Worm (Caenorhabditis elegans): ENCODE measurements around the gene oac-56.

DNA sequence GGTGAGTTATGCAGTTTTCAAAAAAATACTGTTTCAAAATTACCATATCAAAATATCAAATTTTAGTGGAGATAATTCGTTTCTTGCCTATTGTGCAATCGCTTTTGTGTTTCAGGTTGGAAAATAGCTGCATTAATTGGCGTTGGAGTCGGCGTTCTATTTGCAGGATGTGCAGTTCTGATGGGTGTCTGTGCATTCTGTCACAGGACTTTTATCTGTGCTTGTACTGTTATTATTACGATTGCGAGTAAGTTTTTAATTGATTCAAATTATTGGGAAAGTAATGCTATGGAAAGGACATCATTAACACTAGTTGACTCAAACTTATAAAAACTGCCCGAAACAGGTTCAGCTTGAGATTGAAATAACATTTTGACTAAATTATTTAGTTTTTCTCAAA lies 44.3 kb upstream of the oac-56 start:
- TF ChIP-seq ztf-11 (tag; optimal IDR thresholded peaks at IDR 0.05) = no peak
- TF ChIP-seq pha-4 (tag; optimal IDR thresholded peaks at IDR 0.05) = no peak
- no peak for TF ChIP-seq drap-1 (GFP tag; optimal IDR thresholded peaks at IDR 0.05)
- no peak for TF ChIP-seq ceh-43 (GFP tag; optimal IDR thresholded peaks at IDR 0.05)
- TF ChIP-seq ceh-83 (GFP tag; optimal IDR thresholded peaks at IDR 0.05) = no peak
- TF ChIP-seq tbx-8 (GFP tag; optimal IDR thresholded peaks at IDR 0.05) = no peak
- no peak for TF ChIP-seq lin-13 (tag; optimal IDR thresholded peaks at IDR 0.05)
- TF ChIP-seq nhr-28 (tag; optimal IDR thresholded peaks at IDR 0.05) = no peak
- TF ChIP-seq blmp-1 (tag; optimal IDR thresholded peaks at IDR 0.05) = no peak
- TF ChIP-seq elt-1 (tag; optimal IDR thresholded peaks at IDR 0.05; ENCODE audit: borderline replicate concordance, insufficient read depth) = no peak

Measured in whole organism, mixed stage, embryonic.